Worm (Caenorhabditis elegans) whole organism, L4 larva: ENCODE results near the gene rpl-16.
"Not testable (repeated sequence)": the region's sequence is repeated elsewhere in the genome, so short reads cannot be mapped to it uniquely, and the experiment has no call there.

Experiments
- F10B5.3 ChIP-seq: sonication (generic microtip); optimal IDR thresholded peaks from 2 replicates; lab custom pipeline; 2016; ENCODE audit warnings: mild to moderate bottlenecking, missing genetic modification characterization, missing compliant biosample characterization
- F26F4.8 ChIP-seq: fragments of 200-800 bp; sonication (Bioruptor generic); conservative IDR thresholded peaks from 2 replicates; pipeline ENCODE4 v1.3.6; 2022; ENCODE audit warnings: missing genetic modification characterization, missing compliant biosample characterization
- F44E2.7 ChIP-seq: fragments of 200-800 bp; sonication (Bioruptor generic); IDR thresholded peaks from 2 replicates; pipeline ENCODE4 v2.1.2; 2022; ENCODE audit warnings: missing genetic modification characterization, missing compliant biosample characterization
- F49E8.2 ChIP-seq: sonication (generic microtip); optimal IDR thresholded peaks from 2 replicates; lab custom pipeline; 2016; ENCODE audit warnings: missing compliant biosample characterization, mild to moderate bottlenecking, missing genetic modification characterization, borderline replicate concordance
- T26A8.4 ChIP-seq: fragments of 200-800 bp; sonication (Bioruptor generic); IDR thresholded peaks from 2 replicates; pipeline ENCODE4 v1.3.6; 2022; ENCODE audit warnings: missing genetic modification characterization, missing compliant biosample characterization
- Y105C5A.15 ChIP-seq: fragments of 200-800 bp; sonication (Bioruptor generic); IDR thresholded peaks from 2 replicates; pipeline ENCODE4 v1.3.6; 2022; ENCODE audit warnings: missing genetic modification characterization, missing compliant biosample characterization
- Y75B8A.6 ChIP-seq: fragments of 200-800 bp; sonication (Bioruptor generic); IDR thresholded peaks from 2 replicates; pipeline ENCODE4 v1.3.6; 2022; ENCODE audit warnings: missing genetic modification reagents, missing genetic modification characterization, missing compliant biosample characterization
- ceh-28 ChIP-seq: fragments of 150-350 bp; optimal IDR thresholded peaks from 2 replicates; lab custom pipeline; 2014; ENCODE audit warnings: missing biosample characterization, missing genetic modification reagents, missing genetic modification characterization
- ceh-62 ChIP-seq: sonication (generic microtip); optimal IDR thresholded peaks from 2 replicates; lab custom pipeline; 2017; ENCODE audit warnings: missing biosample characterization, missing genetic modification characterization
- ces-1 ChIP-seq: fragments of 150-350 bp; sonication (generic microtip); optimal IDR thresholded peaks from 4 replicates; lab custom pipeline; 2014; ENCODE audit warnings: missing biosample characterization, missing genetic modification reagents, missing genetic modification characterization
- ctbp-1 ChIP-seq: fragments of 200-800 bp; sonication (Bioruptor generic); IDR thresholded peaks from 2 replicates; pipeline ENCODE4 v1.3.6; 2022; ENCODE audit warnings: missing genetic modification reagents, missing genetic modification characterization, missing compliant biosample characterization
- daf-12 ChIP-seq: fragments of 150-350 bp; optimal IDR thresholded peaks from 2 replicates; lab custom pipeline; 2014; ENCODE audit warnings: missing biosample characterization, missing genetic modification reagents, missing genetic modification characterization
- daf-16 ChIP-seq, 3 experiments: sonication (generic microtip); optimal IDR thresholded peaks; 2 replicates each; lab custom pipeline; 2016 to 2017; ENCODE audit warnings: missing genetic modification characterization in 3 of 3, missing genetic modification reagents in 3 of 3, mild to moderate bottlenecking in 2 of 3, missing compliant biosample characterization in 2 of 3, missing biosample characterization in 1 of 3, moderate library complexity in 1 of 3
- dmd-8 ChIP-seq: fragments of 200-800 bp; sonication (Bioruptor generic); IDR thresholded peaks from 2 replicates; pipeline ENCODE4 v1.3.6; 2022; ENCODE audit warnings: missing genetic modification characterization, missing compliant biosample characterization
- dpl-1 ChIP-seq: fragments of 150-350 bp; optimal IDR thresholded peaks from 2 replicates; lab custom pipeline; 2014; ENCODE audit warnings: missing biosample characterization, missing genetic modification reagents, missing genetic modification characterization
- egl-27 ChIP-seq: sonication (generic microtip); optimal IDR thresholded peaks from 3 replicates; lab custom pipeline; 2017; ENCODE audit warnings: missing biosample characterization, missing genetic modification reagents, missing genetic modification characterization
- gei-8 ChIP-seq: fragments of 200-800 bp; sonication (Bioruptor generic); optimal IDR thresholded peaks from 2 replicates; lab custom pipeline; 2018; ENCODE audit warnings: mild to moderate bottlenecking, missing genetic modification characterization, missing compliant biosample characterization
- lin-13 ChIP-seq: fragments of 150-350 bp; optimal IDR thresholded peaks from 2 replicates; lab custom pipeline; 2014; ENCODE audit warnings: missing biosample characterization, missing genetic modification reagents, missing genetic modification characterization
- lin-29 ChIP-seq: fragments of 200-800 bp; sonication (Bioruptor generic); IDR thresholded peaks from 2 replicates; pipeline ENCODE4 v1.3.6; 2022; ENCODE audit warnings: missing genetic modification reagents, missing genetic modification characterization, missing compliant biosample characterization
- lsy-2 ChIP-seq, 2 experiments: fragments of 150-350 bp in 1 of 2; sonication (generic microtip) in 1 of 2; optimal IDR thresholded peaks; 2 replicates each; lab custom pipeline; 2014 to 2017; ENCODE audit warnings: missing biosample characterization in 2 of 2, missing genetic modification characterization in 2 of 2
- mdt-29 ChIP-seq: fragments of 200-800 bp; sonication (Bioruptor generic); IDR thresholded peaks from 2 replicates; pipeline ENCODE4 v1.3.6; 2022; ENCODE audit warnings: missing genetic modification reagents, missing genetic modification characterization, missing compliant biosample characterization
- mep-1 ChIP-seq: fragments of 150-350 bp; sonication (generic microtip); optimal IDR thresholded peaks from 3 replicates; lab custom pipeline; 2014; ENCODE audit warnings: missing biosample characterization, missing genetic modification characterization
- mes-2 ChIP-seq: sonication (generic microtip); optimal IDR thresholded peaks from 2 replicates; lab custom pipeline; 2016; ENCODE audit warnings: missing genotype, mild to moderate bottlenecking, missing genetic modification characterization, missing compliant biosample characterization; ENCODE audit not compliant: poor library complexity, severe bottlenecking
- mxl-3 ChIP-seq: fragments of 200-800 bp; sonication (Bioruptor generic); optimal IDR thresholded peaks from 2 replicates; lab custom pipeline; 2018; ENCODE audit warnings: mild to moderate bottlenecking, missing genetic modification characterization, missing compliant biosample characterization
- nhr-10 ChIP-seq: fragments of 150-350 bp; optimal IDR thresholded peaks from 2 replicates; lab custom pipeline; 2014; ENCODE audit warnings: missing biosample characterization, missing genetic modification characterization
- nhr-42 ChIP-seq: fragments of 200-800 bp; sonication (Bioruptor generic); IDR thresholded peaks from 2 replicates; pipeline ENCODE4 v1.3.6; 2022; ENCODE audit warnings: missing genetic modification characterization, missing compliant biosample characterization
- nhr-6 ChIP-seq: fragments of 150-350 bp; optimal IDR thresholded peaks from 2 replicates; lab custom pipeline; 2014; ENCODE audit warnings: missing biosample characterization, missing genetic modification characterization
- php-3 ChIP-seq: fragments of 200-800 bp; sonication (Bioruptor generic); IDR thresholded peaks from 2 replicates; pipeline ENCODE4 v1.3.6; 2022; ENCODE audit warnings: missing genetic modification reagents, missing genetic modification characterization, missing compliant biosample characterization
- saeg-2 ChIP-seq: fragments of 200-800 bp; sonication (Bioruptor generic); IDR thresholded peaks from 2 replicates; pipeline ENCODE4 v1.3.6; 2022; ENCODE audit warnings: missing genetic modification reagents, missing genetic modification characterization, missing compliant biosample characterization
- sdz-12 ChIP-seq: fragments of 200-800 bp; sonication (Bioruptor generic); optimal IDR thresholded peaks from 2 replicates; lab custom pipeline; 2018; ENCODE audit warnings: mild to moderate bottlenecking, missing genetic modification characterization, missing compliant biosample characterization
- set-16 ChIP-seq: fragments of 200-800 bp; sonication (Bioruptor generic); IDR thresholded peaks from 2 replicates; pipeline ENCODE4 v1.3.6; 2022; ENCODE audit warnings: missing genetic modification reagents, missing genetic modification characterization, missing compliant biosample characterization
- snpc-1.2 ChIP-seq: fragments of 200-800 bp; sonication (Bioruptor generic); IDR thresholded peaks from 2 replicates; pipeline ENCODE4 v1.3.6; 2022; ENCODE audit warnings: missing genetic modification reagents, missing genetic modification characterization, missing compliant biosample characterization
- snpc-4 ChIP-seq: fragments of 150-350 bp; optimal IDR thresholded peaks from 2 replicates; lab custom pipeline; 2014; ENCODE audit warnings: missing biosample characterization, missing genetic modification characterization
- tag-97 ChIP-seq: fragments of 200-800 bp; sonication (Bioruptor generic); IDR thresholded peaks from 2 replicates; pipeline ENCODE4 v1.3.6; 2022; ENCODE audit warnings: missing genetic modification characterization, missing compliant biosample characterization
- vab-7 ChIP-seq: fragments of 200-800 bp; sonication (Bioruptor generic); IDR thresholded peaks from 2 replicates; pipeline ENCODE4 v1.3.6; 2022; ENCODE audit warnings: missing genetic modification reagents, missing genetic modification characterization, missing compliant biosample characterization
- zfp-2 ChIP-seq: sonication (generic microtip); optimal IDR thresholded peaks from 2 replicates; lab custom pipeline; 2016; ENCODE audit warnings: mild to moderate bottlenecking, missing genetic modification characterization, missing compliant biosample characterization
- zip-2 ChIP-seq: fragments of 150-350 bp; optimal IDR thresholded peaks from 2 replicates; lab custom pipeline; 2014; ENCODE audit warnings: missing biosample characterization, missing genetic modification characterization
- ztf-7 ChIP-seq: fragments of 150-350 bp; optimal IDR thresholded peaks from 2 replicates; lab custom pipeline; 2014; ENCODE audit warnings: missing biosample characterization, missing genetic modification characterization

Gene rpl-16

DNA sequence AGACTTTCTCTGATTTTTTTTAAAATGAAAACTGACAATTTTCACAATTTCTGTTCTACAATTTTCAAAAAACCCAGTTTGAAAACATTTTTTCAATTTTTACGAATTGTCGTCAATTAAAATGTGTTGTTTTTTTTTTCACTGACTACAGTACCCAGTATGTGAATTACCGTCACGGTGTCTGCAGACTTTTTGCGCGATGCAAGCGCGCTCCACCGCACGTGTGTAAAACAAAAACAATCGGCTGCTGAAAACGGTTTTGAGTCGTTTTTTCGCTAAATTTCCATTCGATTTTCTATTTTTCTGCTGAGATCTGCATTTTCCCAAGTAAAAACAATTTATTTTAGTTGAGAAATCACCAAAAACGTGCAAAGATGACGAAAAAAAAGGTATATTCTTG, 47.2 kb downstream of the rpl-16 start (continued):
- TF ChIP-seq mxl-3 (GFP tag; lab: Kevin White, UChicago) (peak; percentile 87), saeg-2 (GFP tag; lab: Robert Waterston, UW) (peak; percentile 90), T26A8.4 (peak; percentile 98), nhr-10 (peak; percentile 63), dpl-1 (GFP tag; lab: Kevin White, UChicago) (peak; percentile 97), nhr-6 (tag; lab: Kevin White, UChicago) (peak; percentile 96), Y105C5A.15 (GFP tag; lab: Robert Waterston, UW) (no peak), F10B5.3 (tag; lab: Kevin White, UChicago) (peak; percentile 18), mdt-29 (GFP tag; lab: Robert Waterston, UW) (peak; percentile 95), nhr-42 (GFP tag; lab: Robert Waterston, UW) (peak; percentile 98), tag-97 (GFP tag; lab: Robert Waterston, UW) (no peak), zip-2 (tag; lab: Kevin White, UChicago) (peak; percentile 89), F44E2.7 (GFP tag; lab: Robert Waterston, UW) (no peak), F49E8.2 (peak; percentile 8), ces-1 (GFP tag; lab: Kevin White, UChicago) (peak; percentile 84), lin-13 (peak; percentile 98), dmd-8 (GFP tag; lab: Robert Waterston, UW) (no peak), php-3 (peak; percentile 86), zfp-2 (tag; lab: Kevin White, UChicago) (peak; percentile 91), vab-7 (GFP tag; lab: Robert Waterston, UW) (peak; percentile 87), daf-16 (GFP tag; optimal IDR thresholded peaks at IDR 0.05; lab: Kevin White, UChicago) (peak; percentile 52 to 90), daf-16 (tag; optimal IDR thresholded peaks at IDR 0.05; lab: Kevin White, UChicago) (peak; percentile 94), ceh-28 (tag; lab: Kevin White, UChicago) (no peak), F26F4.8 (GFP tag; lab: Robert Waterston, UW) (no peak), ceh-62 (tag; lab: Kevin White, UChicago) (no peak), lin-29 (peak; percentile 99), lsy-2 (tag; optimal IDR thresholded peaks at IDR 0.05; lab: Kevin White, UChicago) (peak; percentile 98 to 100), snpc-1.2 (GFP tag; lab: Robert Waterston, UW) (peak; percentile 63; the same call in 1 of the 2 replicates), set-16 (GFP tag; lab: Robert Waterston, UW) (0 out of 2 replicates have a peak, but pooled peaks have one; percentile 7), ctbp-1 (peak; percentile 95), sdz-12 (GFP tag; lab: Kevin White, UChicago) (no peak), daf-12 (tag; lab: Kevin White, UChicago) (no peak), ztf-7 (tag; lab: Kevin White, UChicago) (peak; percentile 74), snpc-4 (tag; lab: Kevin White, UChicago) (no peak), Y75B8A.6 (GFP tag; lab: Robert Waterston, UW) (peak; percentile 71; the same call in 1 of the 2 replicates)

DNA sequence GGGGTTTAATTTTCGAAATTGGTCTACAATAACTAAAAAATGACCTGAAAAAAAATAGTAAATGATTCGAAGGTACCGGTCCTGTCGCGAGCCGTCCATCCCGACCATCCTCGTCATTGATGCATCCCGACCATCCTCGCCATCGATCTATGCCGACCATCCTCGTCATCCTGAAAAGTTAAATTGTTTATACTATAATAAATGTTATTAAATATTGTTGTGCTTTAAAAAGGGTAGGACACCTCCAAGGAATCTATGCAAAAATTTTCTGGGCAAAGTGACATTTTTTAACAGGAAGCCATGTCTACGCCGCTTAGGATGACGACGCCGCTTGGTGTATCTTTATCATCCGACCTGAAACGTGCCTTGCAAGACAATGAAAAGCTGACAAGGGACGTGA, 49.4 kb downstream of the rpl-16 start, which contains the start of gene C34C12.1:
Gene C34C12.1, plus strand, starts transcription at position 301 of the 400 bp plus-strand sequence.
- not testable (repeated sequence) for TF ChIP-seq mep-1 (tag; lab: Kevin White, UChicago); mes-2 (tag; lab: Kevin White, UChicago); gei-8 (GFP tag; lab: Kevin White, UChicago)

DNA sequence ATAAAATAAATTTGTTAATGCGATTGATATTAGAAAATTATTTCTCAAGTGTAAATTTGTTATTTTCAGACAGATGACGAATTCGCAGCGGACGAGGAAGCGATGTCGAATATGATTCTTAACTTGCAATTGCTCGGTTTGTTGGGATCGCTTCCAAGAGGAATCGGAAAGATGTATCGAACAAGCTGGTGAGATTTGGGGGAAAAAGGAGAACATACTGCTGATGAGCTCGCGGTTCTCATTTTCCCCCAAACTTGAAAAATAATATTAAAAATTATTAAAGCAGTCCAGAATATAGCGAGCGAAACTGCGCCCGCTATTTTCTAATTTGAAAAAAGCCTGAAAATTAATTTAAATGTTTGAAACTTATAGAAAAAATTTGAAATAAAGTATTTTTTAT, 49.9 kb downstream of the rpl-16 start, which contains the start of gene C34C12.2:
Gene C34C12.2, plus strand, starts transcription at position 301 of the 400 bp plus-strand sequence.
- not testable (repeated sequence) for TF ChIP-seq mxl-3 (GFP tag; lab: Kevin White, UChicago); egl-27 (tag; lab: Kevin White, UChicago); vab-7 (GFP tag; lab: Robert Waterston, UW)
